Worm (Caenorhabditis elegans) whole organism, L4 larva: Measurements from ENCODE around the gene F48E3.6.

Experiments
- F10B5.3 ChIP-seq: sonication (generic microtip); optimal IDR thresholded peaks from 2 replicates; lab custom pipeline; 2016; ENCODE audit warnings: mild to moderate bottlenecking, missing genetic modification characterization, missing compliant biosample characterization
- F37D6.2 ChIP-seq: sonication (generic microtip); optimal IDR thresholded peaks from 2 replicates; lab custom pipeline; 2016; ENCODE audit warnings: mild to moderate bottlenecking, missing genetic modification characterization, missing compliant biosample characterization
- F49E8.2 ChIP-seq: sonication (generic microtip); optimal IDR thresholded peaks from 2 replicates; lab custom pipeline; 2016; ENCODE audit warnings: missing compliant biosample characterization, mild to moderate bottlenecking, missing genetic modification characterization, borderline replicate concordance
- T20F7.1 ChIP-seq: fragments of 200-800 bp; sonication (Bioruptor generic); optimal IDR thresholded peaks from 2 replicates; lab custom pipeline; 2018; ENCODE audit warnings: mild to moderate bottlenecking, missing genetic modification characterization, missing compliant biosample characterization
- Y105C5A.15 ChIP-seq: fragments of 200-800 bp; sonication (Bioruptor generic); IDR thresholded peaks from 2 replicates; pipeline ENCODE4 v1.3.6; 2022; ENCODE audit warnings: missing genetic modification characterization, missing compliant biosample characterization
- Y48G9A.11 ChIP-seq: fragments of 200-800 bp; sonication (Bioruptor generic); IDR thresholded peaks from 2 replicates; pipeline ENCODE4 v1.3.6; 2022; ENCODE audit warnings: missing genetic modification reagents, missing genetic modification characterization, missing compliant biosample characterization
- Y75B8A.6 ChIP-seq: fragments of 200-800 bp; sonication (Bioruptor generic); IDR thresholded peaks from 2 replicates; pipeline ENCODE4 v1.3.6; 2022; ENCODE audit warnings: missing genetic modification reagents, missing genetic modification characterization, missing compliant biosample characterization
- aha-1 ChIP-seq: fragments of 150-350 bp; peaks from one replicate; lab custom pipeline; 2014; ENCODE audit warnings: missing biosample characterization, missing genetic modification characterization
- ama-1 ChIP-seq: fragments of 150-350 bp; optimal IDR thresholded peaks from 2 replicates; lab custom pipeline; 2014; ENCODE audit warnings: inconsistent platforms, mixed read lengths
- arid-1 ChIP-seq: fragments of 200-800 bp; sonication (Bioruptor generic); conservative IDR thresholded peaks from 2 replicates; pipeline ENCODE4 v1.3.6; 2022; ENCODE audit warnings: missing genetic modification reagents, missing genetic modification characterization, missing compliant biosample characterization
- attf-4 ChIP-seq: sonication (generic microtip); optimal IDR thresholded peaks from 3 replicates; lab custom pipeline; 2017; ENCODE audit warnings: missing biosample characterization, missing genetic modification characterization
- ceh-20 ChIP-seq: fragments of 200-800 bp; sonication (Bioruptor generic); IDR thresholded peaks from 2 replicates; pipeline ENCODE4 v1.3.6; 2022; ENCODE audit warnings: missing genetic modification reagents, missing genetic modification characterization, missing compliant biosample characterization
- ceh-62 ChIP-seq: sonication (generic microtip); optimal IDR thresholded peaks from 2 replicates; lab custom pipeline; 2017; ENCODE audit warnings: missing biosample characterization, missing genetic modification characterization
- ceh-82 ChIP-seq: sonication (generic microtip); optimal IDR thresholded peaks from 2 replicates; lab custom pipeline; 2017; ENCODE audit warnings: missing biosample characterization, missing genetic modification characterization
- daf-16 ChIP-seq, 3 experiments: sonication (generic microtip); optimal IDR thresholded peaks; 2 replicates each; lab custom pipeline; 2016 to 2017; ENCODE audit warnings: missing genetic modification characterization in 3 of 3, missing genetic modification reagents in 3 of 3, mild to moderate bottlenecking in 2 of 3, missing compliant biosample characterization in 2 of 3, missing biosample characterization in 1 of 3, moderate library complexity in 1 of 3
- daf-19 ChIP-seq: fragments of 200-800 bp; sonication (Bioruptor generic); conservative IDR thresholded peaks from 2 replicates; pipeline ENCODE4 v1.3.6; 2022; ENCODE audit warnings: missing genetic modification characterization, missing compliant biosample characterization
- daf-8 ChIP-seq: fragments of 200-800 bp; sonication (Bioruptor generic); IDR thresholded peaks from 2 replicates; pipeline ENCODE4 v1.3.6; 2022; ENCODE audit warnings: missing genetic modification characterization, missing compliant biosample characterization
- egl-43 ChIP-seq: fragments of 200-800 bp; sonication (Bioruptor generic); IDR thresholded peaks from 2 replicates; pipeline ENCODE4 v1.3.6; 2022; ENCODE audit warnings: missing genetic modification reagents, missing genetic modification characterization, missing compliant biosample characterization
- gei-8 ChIP-seq: fragments of 200-800 bp; sonication (Bioruptor generic); optimal IDR thresholded peaks from 2 replicates; lab custom pipeline; 2018; ENCODE audit warnings: mild to moderate bottlenecking, missing genetic modification characterization, missing compliant biosample characterization
- hlh-11 ChIP-seq: fragments of 200-800 bp; sonication (Bioruptor generic); optimal IDR thresholded peaks from 2 replicates; lab custom pipeline; 2018; ENCODE audit warnings: mild to moderate bottlenecking, missing genetic modification characterization, missing compliant biosample characterization
- hlh-30 ChIP-seq: sonication (generic microtip); optimal IDR thresholded peaks from 2 replicates; lab custom pipeline; 2017; ENCODE audit warnings: antibody characterized with exemption, mild to moderate bottlenecking, missing genetic modification characterization, missing compliant biosample characterization; ENCODE audit not compliant: insufficient read depth
- lin-1 ChIP-seq: fragments of 200-800 bp; sonication (Bioruptor generic); IDR thresholded peaks from 2 replicates; pipeline ENCODE4 v1.3.6; 2022; ENCODE audit warnings: missing genetic modification reagents, missing genetic modification characterization, missing compliant biosample characterization
- lsy-2 ChIP-seq, 2 experiments: fragments of 150-350 bp in 1 of 2; sonication (generic microtip) in 1 of 2; optimal IDR thresholded peaks; 2 replicates each; lab custom pipeline; 2014 to 2017; ENCODE audit warnings: missing biosample characterization in 2 of 2, missing genetic modification characterization in 2 of 2
- mdl-1 ChIP-seq, 2 experiments: fragments of 150-350 bp in 1 of 2; sonication (generic microtip) in 1 of 2; optimal IDR thresholded peaks; 2 replicates each; lab custom pipeline; 2014 to 2017; ENCODE audit warnings: missing biosample characterization in 2 of 2, missing genetic modification characterization in 2 of 2
- mes-2 ChIP-seq: sonication (generic microtip); optimal IDR thresholded peaks from 2 replicates; lab custom pipeline; 2016; ENCODE audit warnings: missing genotype, mild to moderate bottlenecking, missing genetic modification characterization, missing compliant biosample characterization; ENCODE audit not compliant: poor library complexity, severe bottlenecking
- mxl-3 ChIP-seq: fragments of 200-800 bp; sonication (Bioruptor generic); optimal IDR thresholded peaks from 2 replicates; lab custom pipeline; 2018; ENCODE audit warnings: mild to moderate bottlenecking, missing genetic modification characterization, missing compliant biosample characterization
- nhr-10 ChIP-seq: fragments of 150-350 bp; optimal IDR thresholded peaks from 2 replicates; lab custom pipeline; 2014; ENCODE audit warnings: missing biosample characterization, missing genetic modification characterization
- nhr-11 ChIP-seq: fragments of 150-350 bp; optimal IDR thresholded peaks from 2 replicates; lab custom pipeline; 2014; ENCODE audit warnings: missing biosample characterization, missing genetic modification characterization
- nhr-111 ChIP-seq: fragments of 200-800 bp; sonication (Bioruptor generic); optimal IDR thresholded peaks from 2 replicates; lab custom pipeline; 2018; ENCODE audit warnings: mild to moderate bottlenecking, missing genetic modification characterization, missing compliant biosample characterization
- nhr-25 ChIP-seq: sonication (generic microtip); optimal IDR thresholded peaks from 2 replicates; lab custom pipeline; 2017; ENCODE audit warnings: missing genetic modification characterization, mild to moderate bottlenecking, missing compliant biosample characterization, antibody characterized with exemption, moderate library complexity, borderline replicate concordance; ENCODE audit not compliant: insufficient read depth
- nhr-41 ChIP-seq: fragments of 200-800 bp; sonication (Bioruptor generic); IDR thresholded peaks from 2 replicates; pipeline ENCODE4 v1.3.6; 2022; ENCODE audit warnings: missing genetic modification reagents, missing genetic modification characterization, missing compliant biosample characterization
- rbr-2 ChIP-seq: sonication (generic microtip); optimal IDR thresholded peaks from 2 replicates; lab custom pipeline; 2016; ENCODE audit warnings: missing genotype, missing genetic modification characterization, missing compliant biosample characterization
- snpc-1.2 ChIP-seq: fragments of 200-800 bp; sonication (Bioruptor generic); IDR thresholded peaks from 2 replicates; pipeline ENCODE4 v1.3.6; 2022; ENCODE audit warnings: missing genetic modification reagents, missing genetic modification characterization, missing compliant biosample characterization
- tra-1 ChIP-seq: fragments of 200-800 bp; sonication (Bioruptor generic); IDR thresholded peaks from 2 replicates; pipeline ENCODE4 v1.3.6; 2022; ENCODE audit warnings: missing genetic modification reagents, missing genetic modification characterization, missing compliant biosample characterization
- unc-62 ChIP-seq, 3 experiments: fragments of 150-350 bp in 1 of 3; sonication (generic microtip); optimal IDR thresholded peaks in 2 of 3; peaks in 1 of 3; 1 replicate in 1 of 3; 2 replicates in 2 of 3; lab custom pipeline; 2014 to 2017; ENCODE audit warnings: missing biosample characterization in 3 of 3, missing genetic modification characterization in 3 of 3, missing genetic modification reagents in 3 of 3, missing genotype in 1 of 3
- vab-7 ChIP-seq: fragments of 200-800 bp; sonication (Bioruptor generic); IDR thresholded peaks from 2 replicates; pipeline ENCODE4 v1.3.6; 2022; ENCODE audit warnings: missing genetic modification reagents, missing genetic modification characterization, missing compliant biosample characterization
- zag-1 ChIP-seq: fragments of 150-350 bp; optimal IDR thresholded peaks from 2 replicates; lab custom pipeline; 2014; ENCODE audit warnings: missing biosample characterization, missing genetic modification characterization
- zfp-3 ChIP-seq: fragments of 200-800 bp; sonication (Bioruptor generic); conservative IDR thresholded peaks from 2 replicates; pipeline ENCODE4 v1.3.6; 2022; ENCODE audit warnings: missing genetic modification reagents, missing genetic modification characterization, missing compliant biosample characterization
- zip-11 ChIP-seq: fragments of 200-800 bp; sonication (Bioruptor generic); IDR thresholded peaks from 2 replicates; pipeline ENCODE4 v1.3.6; 2022; ENCODE audit warnings: missing genetic modification characterization, missing compliant biosample characterization

The F48E3.6 gene

ce11 chrX:7523799-7524198 is 21.1 kb upstream of the F48E3.6 start:
- no peak for TF ChIP-seq attf-4
- no peak for TF ChIP-seq tra-1 (GFP tag; lab: Robert Waterston, UW)
- TF ChIP-seq nhr-11 (tag; lab: Kevin White, UChicago), result peak; percentile 52
- peak in 1 of 2 experiments; percentile 89 for TF ChIP-seq daf-16 (GFP tag; optimal IDR thresholded peaks at IDR 0.05; lab: Kevin White, UChicago)
- TF ChIP-seq daf-16 (tag; optimal IDR thresholded peaks at IDR 0.05; lab: Kevin White, UChicago), result no peak
- 0 out of 2 replicates have a peak, but pooled peaks have one; percentile 11 for TF ChIP-seq ceh-20
- TF ChIP-seq hlh-11, result peak; percentile 69
- no peak for TF ChIP-seq nhr-25 (tag; lab: Kevin White, UChicago)
- TF ChIP-seq zag-1 (tag; lab: Kevin White, UChicago), result no peak
- peak; percentile 81 for TF ChIP-seq aha-1 (tag; lab: Kevin White, UChicago)
- TF ChIP-seq, all 104 proteins: peak for 5

- TF ChIP-seq mxl-3 (no peak), unc-62 (GFP tag; optimal IDR thresholded peaks at IDR 0.05 in 1 of 2; lab: Kevin White, UChicago) (no peak), unc-62 (tag; optimal IDR thresholded peaks at IDR 0.05; lab: Kevin White, UChicago) (no peak), F37D6.2 (tag; lab: Kevin White, UChicago) (no peak), rbr-2 (tag; lab: Kevin White, UChicago) (no peak), nhr-41 (GFP tag; lab: Robert Waterston, UW) (no peak), mdl-1 (tag; optimal IDR thresholded peaks at IDR 0.05; lab: Kevin White, UChicago) (no peak), zip-11 (GFP tag; lab: Robert Waterston, UW) (no peak), daf-16 (GFP tag; optimal IDR thresholded peaks at IDR 0.05; lab: Kevin White, UChicago) (peak in 1 of 2 experiments; percentile 74), daf-16 (tag; optimal IDR thresholded peaks at IDR 0.05; lab: Kevin White, UChicago) (no peak), hlh-30 (tag; lab: Kevin White, UChicago) (peak; percentile 20), T20F7.1 (GFP tag; lab: Kevin White, UChicago) (no peak), nhr-111 (GFP tag; lab: Kevin White, UChicago) (no peak), hlh-11 (peak; percentile 44)
These were observed 19.9 kb upstream of the F48E3.6 start for ce11 chrX:7522595-7522994.

- TF ChIP-seq vab-7 (no peak), gei-8 (no peak), snpc-1.2 (GFP tag; lab: Robert Waterston, UW) (no peak), lsy-2 (tag; optimal IDR thresholded peaks at IDR 0.05; lab: Kevin White, UChicago) (no peak), nhr-10 (no peak), F10B5.3 (tag; lab: Kevin White, UChicago) (no peak), unc-62 (GFP tag; optimal IDR thresholded peaks at IDR 0.05 in 1 of 2; lab: Kevin White, UChicago) (peak in 1 of 2 experiments; percentile 85), unc-62 (tag; optimal IDR thresholded peaks at IDR 0.05; lab: Kevin White, UChicago) (no peak)
These were observed 16.9 kb upstream of the F48E3.6 start, which contains the start of gene chts-1 for ce11 chrX:7519569-7519968. Gene chts-1 (minus strand): TSS chrX:7519669.

ce11 chrX:7512714-7513113 is 10.0 kb upstream of the F48E3.6 start:
- TF ChIP-seq nhr-10 (no peak), daf-8 (GFP tag; lab: Robert Waterston, UW) (no peak), unc-62 (GFP tag; optimal IDR thresholded peaks at IDR 0.05 in 1 of 2; lab: Kevin White, UChicago) (peak in 1 of 2 experiments; percentile 65), unc-62 (tag; optimal IDR thresholded peaks at IDR 0.05; lab: Kevin White, UChicago) (no peak), zfp-3 (no peak), ceh-62 (tag; lab: Kevin White, UChicago) (no peak)

- TF ChIP-seq daf-19 (GFP tag; lab: Robert Waterston, UW), result 0 out of 2 replicates have a peak, but pooled peaks have one; percentile 64
- TF ChIP-seq Y105C5A.15 (GFP tag; lab: Robert Waterston, UW), result 0 out of 2 replicates have a peak, but pooled peaks have one; percentile 59
- peak in 1 of 2 experiments; percentile 36 for TF ChIP-seq daf-16 (GFP tag; optimal IDR thresholded peaks at IDR 0.05; lab: Kevin White, UChicago)
- TF ChIP-seq daf-16 (tag; optimal IDR thresholded peaks at IDR 0.05; lab: Kevin White, UChicago), result no peak
- no peak for TF ChIP-seq ceh-82 (tag; lab: Kevin White, UChicago)
- TF ChIP-seq lin-1 (GFP tag; lab: Robert Waterston, UW), result no peak
- peak; percentile 68 for TF ChIP-seq snpc-1.2 (GFP tag; lab: Robert Waterston, UW)
- TF ChIP-seq mes-2, result peak; percentile 42
- no peak for TF ChIP-seq ama-1 (lab: Kevin White, UChicago)
- peak; percentile 62; the same call in 1 of the 2 replicates for TF ChIP-seq arid-1 (GFP tag; lab: Robert Waterston, UW)
- TF ChIP-seq egl-43, result 0 out of 2 replicates have a peak, but pooled peaks have one; percentile 51
- TF ChIP-seq Y48G9A.11 (GFP tag; lab: Robert Waterston, UW), result 0 out of 2 replicates have a peak, but pooled peaks have one; percentile 20
- 0 out of 2 replicates have a peak, but pooled peaks have one; percentile 32 for TF ChIP-seq Y75B8A.6 (GFP tag; lab: Robert Waterston, UW)
- TF ChIP-seq aha-1 (tag; lab: Kevin White, UChicago), result peak; percentile 55
- peak; percentile 16 for TF ChIP-seq F49E8.2 (tag; lab: Kevin White, UChicago)
- no peak for TF ChIP-seq hlh-11
- TF ChIP-seq zip-11 (GFP tag; lab: Robert Waterston, UW), result 0 out of 2 replicates have a peak, but pooled peaks have one; percentile 27
- TF ChIP-seq vab-7, result 0 out of 2 replicates have a peak, but pooled peaks have one; percentile 39
- TF ChIP-seq, all 104 proteins: peak for 13
These were observed 4.4 kb upstream of the F48E3.6 start for ce11 chrX:7507141-7507540.
